Worm (Caenorhabditis elegans) whole organism, midembryonic: Measurements from ENCODE around the gene F54F12.1.

Source experiments
- ref-1 ChIP-seq: fragments of 200-800 bp; sonication (Bioruptor generic); conservative IDR thresholded peaks from 2 replicates; pipeline ENCODE4 v1.3.6; 2022; ENCODE audit warnings: missing genetic modification reagents, missing genetic modification characterization, missing compliant biosample characterization
- ztf-29 ChIP-seq: fragments of 200-800 bp; sonication (Bioruptor generic); IDR thresholded peaks from 2 replicates; pipeline ENCODE4 v1.3.6; 2022; ENCODE audit warnings: missing genetic modification reagents, missing genetic modification characterization, missing compliant biosample characterization

DNA sequence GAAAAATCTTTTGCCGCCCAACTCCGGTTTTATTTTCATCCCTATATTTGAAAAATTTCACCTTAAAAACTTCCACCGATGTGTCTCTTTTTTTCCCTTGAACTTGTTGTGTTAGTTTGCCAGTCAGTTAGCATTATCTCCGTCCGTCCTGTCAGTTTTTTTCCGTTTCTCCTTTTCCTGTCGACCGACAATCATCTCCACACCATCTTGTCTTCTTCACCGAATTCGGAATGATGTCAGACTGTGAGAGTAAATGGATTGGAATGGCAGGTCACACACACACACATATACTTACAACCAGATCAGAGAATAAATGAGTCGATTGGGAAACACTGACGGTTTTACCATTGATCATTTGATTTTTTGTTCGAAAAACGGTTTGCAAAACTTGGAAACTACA is 43.3 kb downstream of the F54F12.1 start:
- TF ChIP-seq ref-1 (GFP tag; lab: Robert Waterston, UW) = no peak
- no peak for TF ChIP-seq ztf-29
